2 worm cellular contexts compared by ENCODE assay signal in the genomic region with DNA sequence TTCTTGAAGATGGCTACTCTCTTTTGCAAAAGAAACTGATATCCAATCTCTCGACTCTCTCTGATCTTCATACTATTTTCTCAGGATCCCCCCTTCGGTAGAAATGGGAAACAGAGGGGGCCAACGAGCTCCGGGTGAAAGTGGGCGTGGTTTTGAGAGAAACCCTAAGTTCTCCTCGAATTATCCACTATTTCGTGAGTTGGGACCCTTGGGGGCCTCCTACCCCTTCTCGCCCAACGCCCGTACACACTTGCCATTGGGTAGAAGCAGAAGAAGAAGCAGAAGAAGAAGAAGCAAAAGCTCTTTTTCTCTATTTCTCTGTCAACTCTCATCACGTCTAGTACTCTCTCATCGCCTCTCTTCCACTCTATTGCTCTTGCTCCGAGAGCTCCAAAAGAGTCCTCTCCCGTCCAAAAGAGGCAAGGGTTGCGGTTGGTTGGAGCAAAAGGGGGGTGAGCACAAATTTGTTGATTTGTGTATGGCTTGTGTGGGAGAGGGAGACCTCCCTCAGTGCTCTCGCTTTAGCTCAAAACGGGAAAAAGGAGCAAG.
TF ChIP-seq lines count a peak whose summit lies in the region.

No protein-coding gene starts in this region.

TF ChIP-seq in whole organism, L4 larva, 104 proteins besides CTCF, POLR2A, EP300 and RAD21 (continued from another document):
- peak; percentile 40 for TF ChIP-seq lin-39 (tag; optimal IDR thresholded peaks at IDR 0.05; lab: Kevin White, UChicago)
- no peak for TF ChIP-seq nhr-102 (tag; optimal IDR thresholded peaks at IDR 0.05; lab: Kevin White, UChicago)
- TF ChIP-seq mdl-1 (tag; optimal IDR thresholded peaks at IDR 0.05; lab: Kevin White, UChicago), result peak in 1 of 2 experiments; percentile 24

TF ChIP-seq in whole organism, late embryonic, 69 proteins besides CTCF, POLR2A, EP300 and RAD21 (continued from another document):
- TF ChIP-seq sox-4 (tag; optimal IDR thresholded peaks at IDR 0.05; lab: Kevin White, UChicago), result no peak
- no peak for TF ChIP-seq gmeb-2 (tag; optimal IDR thresholded peaks at IDR 0.05; lab: Kevin White, UChicago)
- no peak for TF ChIP-seq pqm-1 (tag; optimal IDR thresholded peaks at IDR 0.05; lab: Kevin White, UChicago)
- no peak for TF ChIP-seq K02D7.2 (tag; optimal IDR thresholded peaks at IDR 0.05; lab: Kevin White, UChicago)
TF ChIP-seq in whole organism, late embryonic: peak in this region for 20.
